Fruit fly (Drosophila melanogaster) whole organism: Measurements from ENCODE around the gene CG31446.

ENCODE experiments used
- CG8478 ChIP-seq: fragments of >200 bp; optimal IDR thresholded peaks from 2 replicates; lab custom pipeline; 2018; ENCODE audit warnings: inconsistent platforms
- Dll ChIP-seq: fragments of >200 bp; optimal IDR thresholded peaks from 2 replicates; lab custom pipeline; 2017
- EcR ChIP-seq, 2 experiments: fragments of >200 bp; optimal IDR thresholded peaks; 2 replicates each; lab custom pipeline; 2017; ENCODE audit warnings: missing biosample characterization in 2 of 2, missing genetic modification characterization in 2 of 2, missing genetic modification reagents in 2 of 2
- pan ChIP-seq: fragments of >200 bp; optimal IDR thresholded peaks from 2 replicates; lab custom pipeline; 2017
- psq ChIP-seq: fragments of >200 bp; optimal IDR thresholded peaks from 2 replicates; lab custom pipeline; 2017
- usp ChIP-seq: fragments of >200 bp; optimal IDR thresholded peaks from 2 replicates; lab custom pipeline; 2017; ENCODE audit warnings: missing biosample characterization, missing genetic modification characterization, mixed read lengths

The CG31446 gene

dm6 chr3R:15692786-15693185 is at the start of gene CG31446:
TSS of gene CG31446 (plus strand) at chr3R:15693086.
- TF ChIP-seq Dll (lab: Kevin White, UChicago) (no peak), CG8478 (no peak), usp (GFP tag; lab: Kevin White, UChicago) (no peak), psq (no peak), pan (no peak), EcR (GFP tag; optimal IDR thresholded peaks at IDR 0.05; lab: Kevin White, UChicago) (no peak)

DNA sequence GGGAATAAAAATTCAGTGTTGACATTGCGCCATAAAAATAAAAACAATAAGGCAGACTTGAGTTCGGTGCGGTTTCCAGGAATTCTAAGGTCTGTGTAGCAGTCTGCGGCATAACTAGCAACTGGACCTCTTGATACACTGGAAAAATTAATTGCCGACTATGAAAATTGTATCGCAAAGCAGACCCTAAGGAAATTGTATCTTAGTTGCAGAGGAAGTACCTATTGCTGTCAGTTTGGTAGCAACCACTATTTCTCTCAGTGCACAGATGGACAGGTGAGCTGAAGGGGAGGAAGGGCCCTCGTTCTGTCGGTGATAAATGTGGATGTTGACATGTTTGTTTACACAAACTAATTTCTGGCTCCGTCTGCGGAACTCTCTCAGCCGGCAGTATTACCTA is 48.2 kb upstream of the CG31446 start:
- TF ChIP-seq usp (GFP tag; lab: Kevin White, UChicago) (no peak), EcR (GFP tag; optimal IDR thresholded peaks at IDR 0.05; lab: Kevin White, UChicago) (no peak), pan (no peak), CG8478 (no peak), Dll (lab: Kevin White, UChicago) (no peak), psq (no peak)

DNA sequence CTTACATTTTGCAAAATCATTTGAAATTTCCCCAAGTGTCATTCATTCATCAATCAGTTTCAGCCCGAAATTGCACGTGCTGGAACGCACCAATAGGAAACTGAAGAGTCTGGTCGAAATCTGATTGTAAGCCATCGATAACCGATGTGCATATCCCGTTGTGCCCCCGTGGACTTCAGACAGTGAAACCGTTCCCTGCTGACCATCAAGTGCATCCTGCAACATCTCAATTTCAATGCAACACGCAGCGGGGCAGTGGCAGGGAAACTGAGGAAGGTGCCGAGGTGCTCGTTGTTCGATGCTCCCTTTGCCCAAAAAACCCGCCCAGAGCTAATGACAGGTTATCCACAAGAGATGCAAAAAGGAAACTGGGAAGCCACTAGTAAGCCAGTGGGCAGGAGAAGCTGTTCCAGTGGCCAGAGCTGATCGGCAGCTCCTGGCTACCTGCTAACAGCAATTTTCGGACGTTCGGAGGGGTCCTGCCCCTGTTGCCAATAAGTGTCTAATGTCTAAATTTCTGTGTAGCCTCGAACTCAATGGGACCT is 45.9 kb upstream of the CG31446 start:
- no peak for TF ChIP-seq CG8478
- peak; percentile 46 for TF ChIP-seq Dll (lab: Kevin White, UChicago)

dm6 chr3R:15648898-15649297 is 44.0 kb upstream of the CG31446 start:
- TF ChIP-seq Dll (lab: Kevin White, UChicago) (no peak), CG8478 (no peak), psq (no peak), pan (no peak), usp (GFP tag; lab: Kevin White, UChicago) (no peak), EcR (GFP tag; optimal IDR thresholded peaks at IDR 0.05; lab: Kevin White, UChicago) (no peak)

DNA sequence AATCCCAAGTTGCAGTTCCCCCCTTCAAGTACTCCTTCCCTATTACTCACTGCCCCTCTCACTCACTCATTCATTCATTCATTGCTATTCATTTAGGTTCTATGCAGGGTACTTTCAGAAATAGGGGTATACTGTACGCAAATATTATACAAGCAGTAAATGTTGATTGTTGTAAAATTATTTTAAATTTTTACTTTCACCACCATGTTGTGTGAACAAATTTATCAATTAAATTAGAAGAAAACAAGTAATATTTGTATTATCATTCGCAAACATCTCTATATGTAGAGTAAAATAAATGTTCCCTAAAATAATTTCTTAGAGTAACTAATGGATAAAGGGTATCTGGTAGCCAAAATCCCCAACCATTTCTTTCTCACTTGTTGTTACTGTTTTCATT is 42.6 kb upstream of the CG31446 start:
- TF ChIP-seq Dll (lab: Kevin White, UChicago) (no peak), usp (GFP tag; lab: Kevin White, UChicago) (no peak), EcR (GFP tag; optimal IDR thresholded peaks at IDR 0.05; lab: Kevin White, UChicago) (no peak), CG8478 (no peak), psq (no peak), pan (no peak)

DNA sequence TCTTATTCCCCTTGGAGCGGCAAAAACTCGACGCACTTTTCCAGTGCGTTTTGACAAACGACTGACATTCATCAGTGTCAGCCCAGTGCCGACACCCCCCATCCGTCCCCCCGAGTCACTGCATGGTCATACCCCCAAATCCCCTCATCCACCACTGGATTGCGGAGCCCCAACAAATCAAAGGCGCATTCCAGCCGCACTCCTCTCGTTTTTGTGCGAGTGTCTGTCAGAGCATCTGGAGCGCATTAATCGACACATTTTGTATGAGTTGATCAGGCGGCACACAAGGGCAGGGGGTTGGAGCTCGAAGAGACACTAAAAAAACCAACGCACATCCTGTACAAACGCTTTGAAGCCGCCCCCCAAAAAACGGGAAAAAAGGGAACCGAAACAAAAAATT is 42.2 kb upstream of the CG31446 start:
- no peak for TF ChIP-seq psq
- peak; percentile 9 for TF ChIP-seq Dll (lab: Kevin White, UChicago)
- TF ChIP-seq CG8478 = no peak

DNA sequence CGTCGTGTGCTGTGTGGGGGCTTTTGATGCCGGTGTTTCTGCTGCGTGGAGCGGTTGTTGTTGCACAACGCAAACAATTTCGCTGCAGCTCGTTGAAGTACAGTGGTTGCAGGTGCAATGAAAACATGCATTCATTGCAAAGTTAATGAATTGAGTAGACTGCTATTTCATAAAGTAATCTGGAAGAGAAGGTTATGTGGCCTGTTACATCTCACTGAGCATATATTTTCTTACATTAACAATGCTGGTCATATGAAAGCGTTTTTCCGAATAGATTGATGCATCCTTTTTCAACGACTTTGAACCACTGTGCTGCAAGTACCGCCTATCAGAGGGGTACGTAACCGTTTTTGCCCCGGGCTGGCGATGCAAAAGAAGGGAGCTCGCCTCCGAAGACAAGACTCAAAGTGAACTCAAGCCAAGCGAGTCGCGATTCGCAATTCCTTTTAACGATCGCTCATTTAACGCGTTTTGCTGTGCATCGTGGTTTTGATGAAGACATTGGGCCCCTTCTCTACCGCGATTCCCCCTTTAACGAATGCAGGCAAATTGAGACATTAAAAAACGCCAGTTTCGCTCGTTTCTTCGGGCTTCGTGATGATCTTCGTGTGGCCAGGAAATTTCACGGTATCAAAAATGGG is 41.0 kb upstream of the CG31446 start:
- TF ChIP-seq Dll (lab: Kevin White, UChicago) = peak; percentile 79
- no peak for TF ChIP-seq pan

DNA sequence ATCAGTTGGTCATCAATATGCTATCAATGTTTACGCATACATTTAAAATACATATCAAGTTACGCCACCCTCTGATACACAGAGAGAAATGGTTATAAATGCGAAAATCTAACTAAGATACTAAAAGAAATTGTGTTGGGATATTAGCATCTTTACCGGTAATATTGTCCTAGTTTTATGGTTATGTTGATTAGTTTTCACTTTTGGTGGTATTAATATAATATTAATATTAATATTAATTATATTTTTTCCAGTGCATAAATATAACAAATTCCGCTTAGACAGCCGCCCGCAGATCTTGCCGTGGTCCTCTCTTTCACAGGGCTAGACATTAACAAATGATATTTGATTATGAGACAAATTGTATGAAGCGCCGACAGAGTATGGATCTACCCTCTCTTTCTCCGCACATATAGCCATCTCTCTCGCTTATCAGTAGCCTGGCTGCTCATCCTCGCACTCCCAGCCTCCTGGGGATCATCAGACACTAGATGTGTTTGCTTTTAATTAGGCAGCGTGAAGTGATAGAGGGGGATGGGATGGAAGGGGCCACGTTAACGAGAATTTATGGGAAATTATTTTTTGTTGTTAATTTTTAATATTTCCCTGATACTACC is 40.1 kb upstream of the CG31446 start:
- no peak for TF ChIP-seq CG8478
- no peak for TF ChIP-seq pan
- no peak for TF ChIP-seq psq
- no peak for TF ChIP-seq usp (GFP tag; lab: Kevin White, UChicago)
- TF ChIP-seq EcR (GFP tag; optimal IDR thresholded peaks at IDR 0.05; lab: Kevin White, UChicago) = no peak
- TF ChIP-seq Dll (lab: Kevin White, UChicago) = no peak

DNA sequence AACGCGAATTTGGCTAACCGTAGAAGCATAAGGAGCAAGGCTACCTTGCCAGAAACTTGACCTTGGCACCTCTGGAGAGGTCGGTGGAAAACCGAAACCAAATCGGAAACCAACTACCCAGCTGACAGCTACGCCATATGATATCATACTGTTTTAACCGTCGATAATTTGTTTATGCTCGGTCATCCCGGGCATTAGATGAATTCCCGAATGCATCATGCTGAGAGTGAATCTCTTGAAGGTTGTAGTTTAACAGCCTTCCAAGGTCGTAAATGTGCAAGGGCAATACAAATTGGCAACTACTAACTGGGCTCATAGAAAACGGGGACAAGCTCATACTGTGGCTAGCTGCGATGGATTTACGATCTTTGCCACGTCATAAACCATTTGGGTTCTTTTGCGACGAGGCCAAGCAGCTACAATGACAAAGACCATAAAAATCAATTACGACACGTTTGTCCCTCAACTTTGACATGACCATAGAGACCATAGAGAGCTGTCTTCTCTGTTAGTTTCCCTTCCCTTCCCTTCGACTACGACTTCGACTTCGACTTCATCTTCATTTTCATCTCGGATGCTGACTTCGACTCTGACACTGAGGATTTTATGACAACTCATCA is 39.0 kb upstream of the CG31446 start:
- TF ChIP-seq EcR (GFP tag; optimal IDR thresholded peaks at IDR 0.05; lab: Kevin White, UChicago) (no peak), CG8478 (no peak), Dll (lab: Kevin White, UChicago) (no peak)

- TF ChIP-seq pan (no peak), psq (no peak), Dll (lab: Kevin White, UChicago) (no peak), CG8478 (no peak), usp (GFP tag; lab: Kevin White, UChicago) (no peak), EcR (GFP tag; optimal IDR thresholded peaks at IDR 0.05; lab: Kevin White, UChicago) (no peak)
Measured at dm6 chr3R:15654870-15655269, 38.0 kb upstream of the CG31446 start.

DNA sequence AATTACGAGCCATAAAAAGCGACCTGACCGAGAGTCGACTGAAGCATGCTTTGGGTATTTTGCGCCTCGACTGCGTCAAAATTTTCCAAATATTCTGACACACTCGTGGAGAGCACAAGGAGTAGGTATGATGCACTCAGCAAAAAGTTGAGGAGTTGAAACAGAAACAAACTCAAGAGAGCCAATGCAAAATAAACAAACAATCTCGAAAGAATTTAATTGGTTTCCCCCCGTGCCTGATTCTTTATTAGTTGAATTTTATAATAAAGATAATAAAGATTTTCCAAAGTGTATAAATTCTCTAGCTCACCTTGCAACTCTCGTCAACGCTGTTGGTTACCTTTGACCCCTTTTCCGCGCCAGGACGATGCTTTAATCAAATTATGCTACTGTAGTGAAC is 37.5 kb upstream of the CG31446 start:
- TF ChIP-seq usp (GFP tag; lab: Kevin White, UChicago) = no peak
- TF ChIP-seq pan = no peak
- no peak for TF ChIP-seq EcR (GFP tag; optimal IDR thresholded peaks at IDR 0.05; lab: Kevin White, UChicago)
- no peak for TF ChIP-seq CG8478
- no peak for TF ChIP-seq Dll (lab: Kevin White, UChicago)
- TF ChIP-seq psq = no peak

DNA sequence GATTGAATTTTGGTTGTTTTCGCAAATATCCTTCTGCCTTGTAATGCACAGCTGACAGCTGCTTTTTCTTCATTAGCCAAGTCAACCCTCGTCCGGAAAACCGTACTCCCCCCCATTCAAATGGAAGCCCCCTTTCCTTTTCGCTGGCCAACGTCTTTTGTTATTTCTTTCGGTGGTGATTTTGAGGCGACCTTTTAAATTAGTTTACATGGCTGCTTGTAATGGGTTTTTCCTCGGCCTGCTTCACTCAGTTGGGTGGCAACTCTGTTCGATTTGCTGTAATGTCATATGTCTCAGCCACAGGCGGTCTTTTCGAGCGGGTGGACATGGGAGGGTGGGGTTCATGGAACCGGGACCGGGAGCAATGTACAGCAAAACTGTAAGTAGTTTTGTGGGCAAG is 32.4 kb upstream of the CG31446 start:
- TF ChIP-seq CG8478 = no peak
- TF ChIP-seq usp (GFP tag; lab: Kevin White, UChicago) = no peak
- TF ChIP-seq pan = no peak
- TF ChIP-seq psq = no peak
